Worm (Caenorhabditis elegans) whole organism, L3 larva: ENCODE data around the gene F56D5.5.
A peak's percentile ranks its signal among the peaks of the same experiment; 100 is the strongest.

Source experiments
- R02D3.7 ChIP-seq: fragments of 150-350 bp; optimal IDR thresholded peaks from 2 replicates; lab custom pipeline; 2014; ENCODE audit warnings: missing biosample characterization, missing genetic modification characterization
- ZK546.5 ChIP-seq: sonication (generic microtip); optimal IDR thresholded peaks from 2 replicates; lab custom pipeline; 2017; ENCODE audit warnings: missing biosample characterization, missing genetic modification characterization
- ama-1 ChIP-seq: fragments of 150-350 bp; optimal IDR thresholded peaks from 2 replicates; lab custom pipeline; 2018
- ceh-16 ChIP-seq: sonication (generic microtip); optimal IDR thresholded peaks from 2 replicates; lab custom pipeline; 2017; ENCODE audit warnings: missing biosample characterization, missing genetic modification characterization
- ceh-28 ChIP-seq: fragments of 150-350 bp; optimal IDR thresholded peaks from 2 replicates; lab custom pipeline; 2014; ENCODE audit warnings: missing biosample characterization, missing genetic modification reagents, missing genetic modification characterization
- ceh-82 ChIP-seq: fragments of 150-350 bp; optimal IDR thresholded peaks from 2 replicates; lab custom pipeline; 2014; ENCODE audit warnings: missing biosample characterization, missing genetic modification characterization
- ceh-9 ChIP-seq: sonication (generic microtip); optimal IDR thresholded peaks from 2 replicates; lab custom pipeline; 2018; ENCODE audit warnings: missing biosample characterization, missing genetic modification characterization
- daf-12 ChIP-seq: fragments of 150-350 bp; optimal IDR thresholded peaks from 2 replicates; lab custom pipeline; 2014; ENCODE audit warnings: missing biosample characterization, missing genetic modification reagents, missing genetic modification characterization
- egl-5 ChIP-seq: fragments of 150-350 bp; optimal IDR thresholded peaks from 2 replicates; lab custom pipeline; 2017; ENCODE audit warnings: missing biosample characterization, missing genetic modification reagents, missing genetic modification characterization, inconsistent platforms
- elt-2 ChIP-seq: sonication (generic microtip); optimal IDR thresholded peaks from 2 replicates; lab custom pipeline; 2016; ENCODE audit warnings: missing genetic modification reagents, mild to moderate bottlenecking, missing genetic modification characterization, missing compliant biosample characterization
- elt-3 ChIP-seq, 3 experiments: fragments of 150-350 bp in 1 of 3; sonication (generic microtip) in 2 of 3; optimal IDR thresholded peaks; 2 replicates in 2 of 3; 4 replicates in 1 of 3; lab custom pipeline; 2014 to 2017; ENCODE audit warnings: missing biosample characterization in 3 of 3, missing genetic modification characterization in 3 of 3
- fkh-10 ChIP-seq: sonication (generic microtip); optimal IDR thresholded peaks from 2 replicates; lab custom pipeline; 2017; ENCODE audit warnings: missing biosample characterization, missing genetic modification reagents, missing genetic modification characterization
- fkh-2 ChIP-seq: fragments of 150-350 bp; optimal IDR thresholded peaks from 2 replicates; lab custom pipeline; 2014; ENCODE audit warnings: missing biosample characterization, missing genetic modification reagents, missing genetic modification characterization
- fos-1 ChIP-seq: fragments of 150-350 bp; optimal IDR thresholded peaks from 2 replicates; lab custom pipeline; 2014; ENCODE audit warnings: missing biosample characterization, missing genetic modification characterization
- hmg-11 ChIP-seq: sonication (generic microtip); optimal IDR thresholded peaks from 2 replicates; lab custom pipeline; 2016; ENCODE audit warnings: missing genetic modification characterization, missing compliant biosample characterization
- jun-1 ChIP-seq: fragments of 150-350 bp; optimal IDR thresholded peaks from 2 replicates; lab custom pipeline; 2014; ENCODE audit warnings: missing biosample characterization, missing genetic modification reagents, missing genetic modification characterization
- lin-15B ChIP-seq: fragments of 150-350 bp; optimal IDR thresholded peaks from 2 replicates; lab custom pipeline; 2014; ENCODE audit warnings: missing biosample characterization, missing genetic modification characterization
- lin-39 ChIP-seq: fragments of 150-350 bp; optimal IDR thresholded peaks from 2 replicates; lab custom pipeline; 2018; ENCODE audit warnings: missing biosample characterization, missing genetic modification reagents, missing genetic modification characterization
- lsy-12 ChIP-seq: sonication (generic microtip); optimal IDR thresholded peaks from 2 replicates; lab custom pipeline; 2016; ENCODE audit warnings: mild to moderate bottlenecking, missing genetic modification characterization, missing compliant biosample characterization
- mdl-1 ChIP-seq: fragments of 150-350 bp; optimal IDR thresholded peaks from 2 replicates; lab custom pipeline; 2014; ENCODE audit warnings: missing biosample characterization, missing genetic modification characterization
- mml-1 ChIP-seq: fragments of 150-350 bp; sonication (generic microtip); optimal IDR thresholded peaks from 3 replicates; lab custom pipeline; 2014; ENCODE audit warnings: missing biosample characterization, missing genetic modification characterization
- nfya-1 ChIP-seq: sonication (generic microtip); optimal IDR thresholded peaks from 2 replicates; lab custom pipeline; 2017; ENCODE audit warnings: missing genetic modification characterization, mild to moderate bottlenecking, missing compliant biosample characterization, antibody characterized with exemption, moderate library complexity; ENCODE audit not compliant: insufficient read depth
- nhr-11 ChIP-seq: fragments of 150-350 bp; optimal IDR thresholded peaks from 2 replicates; lab custom pipeline; 2014; ENCODE audit warnings: missing biosample characterization, missing genetic modification characterization
- nhr-23 ChIP-seq: fragments of 150-350 bp; optimal IDR thresholded peaks from 2 replicates; lab custom pipeline; 2014; ENCODE audit warnings: missing biosample characterization, missing genetic modification reagents, missing genetic modification characterization
- nhr-237 ChIP-seq: fragments of 150-350 bp; optimal IDR thresholded peaks from 2 replicates; lab custom pipeline; 2014; ENCODE audit warnings: missing biosample characterization, missing genetic modification characterization
- nhr-25 ChIP-seq: sonication (generic microtip); optimal IDR thresholded peaks from 2 replicates; lab custom pipeline; 2017; ENCODE audit warnings: missing biosample characterization, missing genetic modification characterization
- nhr-28 ChIP-seq: fragments of 150-350 bp; optimal IDR thresholded peaks from 2 replicates; lab custom pipeline; 2014; ENCODE audit warnings: missing biosample characterization, missing genetic modification characterization
- nhr-43 ChIP-seq: sonication (generic microtip); optimal IDR thresholded peaks from 2 replicates; lab custom pipeline; 2016; ENCODE audit warnings: mild to moderate bottlenecking, missing genetic modification characterization, missing compliant biosample characterization; ENCODE audit not compliant: poor library complexity, severe bottlenecking
- nhr-67 ChIP-seq: fragments of 150-350 bp; optimal IDR thresholded peaks from 2 replicates; lab custom pipeline; 2014; ENCODE audit warnings: missing biosample characterization, missing genetic modification characterization
- nhr-77 ChIP-seq: fragments of 150-350 bp; optimal IDR thresholded peaks from 2 replicates; lab custom pipeline; 2014; ENCODE audit warnings: missing biosample characterization, missing genetic modification characterization
- pha-4 ChIP-seq: fragments of 150-350 bp; optimal IDR thresholded peaks from 2 replicates; lab custom pipeline; 2014; ENCODE audit warnings: missing biosample characterization, missing genetic modification reagents, missing genetic modification characterization
- pqm-1 ChIP-seq: fragments of 150-350 bp; optimal IDR thresholded peaks from 2 replicates; lab custom pipeline; 2017; ENCODE audit warnings: missing biosample characterization, missing genetic modification characterization, inconsistent platforms
- sea-2 ChIP-seq: fragments of 150-350 bp; sonication (generic microtip); optimal IDR thresholded peaks from 4 replicates; lab custom pipeline; 2014; ENCODE audit warnings: missing biosample characterization, missing genetic modification reagents, missing genetic modification characterization
- skn-1 ChIP-seq: fragments of 150-350 bp; optimal IDR thresholded peaks from 2 replicates; lab custom pipeline; 2014; ENCODE audit warnings: missing biosample characterization, missing genetic modification characterization
- snpc-4 ChIP-seq: fragments of 150-350 bp; optimal IDR thresholded peaks from 2 replicates; lab custom pipeline; 2014; ENCODE audit warnings: missing biosample characterization, missing genetic modification characterization
- tbx-2 ChIP-seq: sonication (generic microtip); optimal IDR thresholded peaks from 2 replicates; lab custom pipeline; 2016; ENCODE audit warnings: mild to moderate bottlenecking, missing genetic modification characterization, missing compliant biosample characterization
- unc-39 ChIP-seq: sonication (generic microtip); optimal IDR thresholded peaks from 4 replicates; lab custom pipeline; 2017; ENCODE audit warnings: missing biosample characterization, missing genetic modification characterization
- zag-1 ChIP-seq: fragments of 150-350 bp; optimal IDR thresholded peaks from 2 replicates; lab custom pipeline; 2014; ENCODE audit warnings: missing biosample characterization, missing genetic modification characterization
- ztf-11 ChIP-seq: fragments of 150-350 bp; optimal IDR thresholded peaks from 2 replicates; lab custom pipeline; 2014; ENCODE audit warnings: missing biosample characterization, missing genetic modification characterization
- ztf-4 ChIP-seq: fragments of 150-350 bp; optimal IDR thresholded peaks from 2 replicates; lab custom pipeline; 2014; ENCODE audit warnings: missing biosample characterization, missing genetic modification characterization

F56D5.5 gene

DNA sequence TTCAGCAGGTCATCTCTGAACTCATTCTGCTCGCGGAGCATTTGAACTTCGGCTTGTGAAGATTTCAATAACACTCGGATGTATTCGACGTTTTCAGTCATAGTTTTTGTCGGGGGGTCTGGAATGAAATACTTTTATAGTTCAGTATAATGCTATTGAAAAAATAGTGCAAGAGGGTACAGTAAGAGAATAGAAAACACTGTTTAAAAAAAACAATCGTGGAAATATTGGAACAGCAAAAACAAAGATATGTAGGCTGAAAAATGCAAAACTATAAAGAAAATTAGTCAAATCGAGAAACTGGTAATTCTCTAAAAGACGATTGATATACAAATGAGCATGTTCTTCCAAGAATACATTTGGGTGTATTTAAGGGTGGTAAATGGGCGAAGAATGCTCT lies at the start of gene F56D5.5:
TSS of gene F56D5.5 (minus strand) at position 101 of the 400 bp plus-strand sequence.
- TF ChIP-seq ztf-4 (tag; lab: Kevin White, UChicago) (no peak), pqm-1 (no peak), lin-39 (tag; lab: Kevin White, UChicago) (no peak), ZK546.5 (no peak), nhr-77 (no peak)

ce11 chrIV:9457400-9457799 lies 49.5 kb upstream of the F56D5.5 start, which contains the start of gene cutl-17:
cutl-17 (minus strand) TSS chrIV:9457500.
- TF ChIP-seq nhr-23 (tag; lab: Kevin White, UChicago), result no peak
- no peak for TF ChIP-seq nhr-28
- no peak for TF ChIP-seq ceh-28 (tag; lab: Kevin White, UChicago)
- no peak for TF ChIP-seq lin-39 (tag; lab: Kevin White, UChicago)
- TF ChIP-seq nfya-1, result no peak

DNA sequence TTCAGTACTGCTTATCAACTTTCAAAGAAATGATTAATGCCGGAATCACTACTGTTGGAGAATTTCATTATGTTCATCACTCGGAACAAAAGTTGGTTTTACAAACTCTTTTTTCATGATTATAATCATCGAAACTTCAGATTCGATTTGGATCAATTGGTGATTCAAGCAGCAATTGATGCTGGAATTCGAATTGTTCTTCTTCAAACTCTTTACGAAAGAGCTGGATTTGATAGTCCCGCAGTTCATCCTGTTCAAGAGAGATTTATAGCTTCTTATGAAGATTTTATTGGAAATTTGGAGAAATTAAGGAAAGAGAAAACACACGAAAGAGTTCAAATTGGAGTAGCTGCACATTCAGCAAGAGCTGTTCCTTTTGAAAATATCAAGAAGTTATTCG lies 43.9 kb upstream of the F56D5.5 start:
- TF ChIP-seq nhr-25 (tag; lab: Kevin White, UChicago), result no peak
- TF ChIP-seq daf-12 (tag; lab: Kevin White, UChicago), result no peak
- TF ChIP-seq zag-1 (tag; lab: Kevin White, UChicago), result no peak
- TF ChIP-seq ceh-16 (tag; lab: Kevin White, UChicago), result no peak
- TF ChIP-seq jun-1 (tag; lab: Kevin White, UChicago), result no peak
- TF ChIP-seq nhr-11 (tag; lab: Kevin White, UChicago), result no peak
- TF ChIP-seq tbx-2 (tag; lab: Kevin White, UChicago), result no peak
- TF ChIP-seq unc-39 (tag; lab: Kevin White, UChicago), result no peak
- no peak for TF ChIP-seq lin-15B (tag; lab: Kevin White, UChicago)
- no peak for TF ChIP-seq ceh-82
- no peak for TF ChIP-seq ZK546.5
- no peak for TF ChIP-seq mdl-1
- TF ChIP-seq hmg-11 (tag; lab: Kevin White, UChicago), result no peak
- no peak for TF ChIP-seq nhr-67 (tag; lab: Kevin White, UChicago)
- TF ChIP-seq lin-39 (tag; lab: Kevin White, UChicago), result no peak
- TF ChIP-seq fkh-2, result no peak
- no peak for TF ChIP-seq elt-3 (tag; optimal IDR thresholded peaks at IDR 0.05; lab: Kevin White, UChicago)
- TF ChIP-seq nhr-28, result no peak

ce11 chrIV:9450375-9450774 lies 42.5 kb upstream of the F56D5.5 start, which contains the start of gene cpin-1:
cpin-1 (plus strand) TSS chrIV:9450675.
- peak; percentile 3 for TF ChIP-seq nhr-25 (tag; lab: Kevin White, UChicago)
- TF ChIP-seq ama-1, result no peak

DNA sequence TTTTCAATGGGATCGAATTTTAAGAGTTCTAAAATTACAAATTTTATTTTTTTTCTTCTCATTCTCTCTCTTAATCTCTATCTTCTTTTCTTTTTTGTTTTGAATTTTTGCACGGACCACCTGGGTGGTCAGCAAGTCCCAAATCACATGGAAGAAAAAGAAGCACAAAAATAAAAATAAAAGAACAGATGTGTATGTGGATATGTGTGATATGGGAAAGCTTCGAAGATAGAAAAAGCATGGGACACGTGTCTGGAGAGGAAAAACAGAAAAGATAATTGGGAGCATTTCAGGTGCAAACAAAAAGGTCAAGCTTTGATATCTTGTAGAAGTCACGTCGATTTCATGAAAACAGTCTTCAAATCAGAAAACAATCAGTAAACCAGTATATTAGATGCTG lies 39.3 kb upstream of the F56D5.5 start, which contains the start of gene hsp-12.6:
TSS of gene hsp-12.6 (minus strand) at position 20 of the 400 bp plus-strand sequence.
- TF ChIP-seq nhr-43 (tag; lab: Kevin White, UChicago) (no peak), nhr-67 (tag; lab: Kevin White, UChicago) (no peak)

ce11 chrIV:9445407-9445806 lies 37.5 kb upstream of the F56D5.5 start, which contains the start of gene hsp-12.3:
hsp-12.3 (minus strand) TSS chrIV:9445507.
- TF ChIP-seq jun-1 (tag; lab: Kevin White, UChicago), result no peak
- TF ChIP-seq lin-39 (tag; lab: Kevin White, UChicago), result no peak
- TF ChIP-seq nhr-23 (tag; lab: Kevin White, UChicago), result no peak
- no peak for TF ChIP-seq ztf-11 (tag; lab: Kevin White, UChicago)
- TF ChIP-seq skn-1 (tag; lab: Kevin White, UChicago), result no peak
- no peak for TF ChIP-seq pqm-1
- no peak for TF ChIP-seq snpc-4 (tag; lab: Kevin White, UChicago)
- no peak for TF ChIP-seq ceh-82
- TF ChIP-seq ceh-9 (tag; lab: Kevin White, UChicago), result no peak

DNA sequence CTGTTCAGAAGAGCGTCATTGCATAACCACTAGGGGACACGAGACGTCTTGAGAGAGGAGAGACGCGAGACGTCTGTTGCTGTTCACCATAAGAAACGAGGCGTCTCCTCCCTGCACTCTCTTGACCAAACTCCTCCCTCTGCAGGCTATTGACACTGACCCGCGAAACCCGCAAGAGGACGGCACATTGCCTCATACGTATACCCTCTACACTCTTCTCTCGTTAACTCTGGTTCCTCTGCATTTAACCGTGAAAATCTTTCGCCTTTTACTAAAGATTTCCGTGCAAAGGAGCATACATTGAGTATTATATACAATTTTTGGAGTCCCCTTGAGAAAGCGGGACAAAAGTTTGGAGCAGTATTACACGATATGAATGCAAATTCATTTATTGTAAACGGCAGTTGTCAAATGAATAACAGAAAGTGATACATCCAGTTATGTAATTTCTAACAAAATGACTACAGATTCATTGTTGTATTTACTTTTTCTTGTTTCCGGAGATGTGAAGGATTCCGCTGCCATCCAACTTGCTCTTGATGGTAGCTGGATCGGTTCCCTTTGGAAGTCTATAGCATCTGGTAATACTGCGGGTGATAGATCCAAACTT lies 36.6 kb upstream of the F56D5.5 start:
- peak; percentile 91 for TF ChIP-seq lsy-12
- TF ChIP-seq fkh-2, result peak; percentile 66
- peak; percentile 52 for TF ChIP-seq ceh-16 (tag; lab: Kevin White, UChicago)
- peak; percentile 9 for TF ChIP-seq nhr-11 (tag; lab: Kevin White, UChicago)
- TF ChIP-seq tbx-2 (tag; lab: Kevin White, UChicago), result peak; percentile 78
- TF ChIP-seq fos-1 (tag; lab: Kevin White, UChicago), result peak; percentile 83
- TF ChIP-seq nhr-77, result peak; percentile 84
- TF ChIP-seq pha-4, result peak; percentile 98
- TF ChIP-seq R02D3.7, result peak; percentile 76
- peak; percentile 46 for TF ChIP-seq fkh-10 (GFP tag; lab: Kevin White, UChicago)
- peak in 2 of 3 experiments; percentile 6 to 64 for TF ChIP-seq elt-3 (tag; optimal IDR thresholded peaks at IDR 0.05; lab: Kevin White, UChicago)
- no peak for TF ChIP-seq mml-1
- TF ChIP-seq nhr-67 (tag; lab: Kevin White, UChicago), result no peak
- TF ChIP-seq sea-2 (GFP tag; lab: Kevin White, UChicago), result no peak
- no peak for TF ChIP-seq nhr-237 (tag; lab: Kevin White, UChicago)
- peak; percentile 65 for TF ChIP-seq egl-5
- TF ChIP-seq elt-2, result peak; percentile 83
- peak; percentile 80 for TF ChIP-seq ztf-4 (tag; lab: Kevin White, UChicago)
- peak; percentile 89 for TF ChIP-seq nhr-43 (tag; lab: Kevin White, UChicago)
